Worm (Caenorhabditis elegans): ENCODE data around the gene F01D5.6.
"Not testable (repeated sequence)": the region's sequence is repeated elsewhere in the genome, so short reads cannot be mapped to it uniquely, and the experiment has no call there.

DNA sequence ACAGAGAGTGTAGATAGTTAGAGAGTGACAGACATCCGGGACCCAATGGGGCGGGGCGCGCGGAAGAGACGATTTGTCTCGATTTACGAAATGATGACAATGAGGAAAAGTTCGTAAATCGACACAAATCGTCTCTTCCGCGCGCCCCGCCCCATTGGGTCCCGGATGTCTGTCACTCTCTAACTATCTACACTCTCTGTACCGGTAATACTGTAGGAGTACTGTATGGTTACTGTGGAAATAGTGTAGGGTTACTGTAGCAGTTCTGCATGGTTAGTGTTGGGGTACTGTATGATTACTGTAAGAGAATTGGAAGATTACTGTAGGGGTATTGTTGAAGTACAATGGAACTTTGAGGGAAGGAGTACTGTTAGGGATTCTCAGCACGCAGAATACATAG lies 14.9 kb downstream of the F01D5.6 start, which contains the start of gene F01D5.10:
- TF ChIP-seq nhr-237 (tag; optimal IDR thresholded peaks at IDR 0.05); unc-62 (GFP tag; optimal IDR thresholded peaks at IDR 0.05 in 1 of 2); unc-62 (tag; optimal IDR thresholded peaks at IDR 0.05); T20F7.1 (GFP tag; optimal IDR thresholded peaks at IDR 0.05); pqm-1 (tag; optimal IDR thresholded peaks at IDR 0.05); zip-11 (GFP tag; IDR thresholded peaks at IDR 0.05): not testable (repeated sequence)

Measured in whole organism, L4 larva.